Worm (Caenorhabditis elegans): ENCODE data around the gene his-70.

The his-70 gene

DNA sequence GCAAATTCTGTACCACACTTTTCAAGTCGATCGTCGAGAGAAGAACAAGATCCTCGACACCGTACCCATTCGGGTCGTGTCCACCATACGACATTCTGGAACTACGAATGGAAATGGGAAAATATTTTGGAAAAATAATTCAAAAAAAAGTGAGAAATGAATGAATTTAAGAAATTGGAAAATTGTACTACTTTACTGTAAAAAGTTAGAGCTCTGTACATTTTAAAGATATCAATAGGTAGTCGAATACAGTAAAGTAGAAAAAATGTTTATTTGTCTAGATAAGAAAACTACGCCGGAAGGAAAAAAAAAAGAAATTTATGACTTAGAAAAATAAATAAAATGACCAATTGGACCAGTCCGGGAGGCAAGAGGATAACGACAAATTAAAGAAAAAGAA, 23.2 kb downstream of the his-70 start, which contains the start of gene hum-5:
hum-5 (minus strand) TSS at position 101 of the 400 bp plus-strand sequence.
- no peak for TF ChIP-seq fkh-10 (GFP tag; optimal IDR thresholded peaks at IDR 0.05)

DNA sequence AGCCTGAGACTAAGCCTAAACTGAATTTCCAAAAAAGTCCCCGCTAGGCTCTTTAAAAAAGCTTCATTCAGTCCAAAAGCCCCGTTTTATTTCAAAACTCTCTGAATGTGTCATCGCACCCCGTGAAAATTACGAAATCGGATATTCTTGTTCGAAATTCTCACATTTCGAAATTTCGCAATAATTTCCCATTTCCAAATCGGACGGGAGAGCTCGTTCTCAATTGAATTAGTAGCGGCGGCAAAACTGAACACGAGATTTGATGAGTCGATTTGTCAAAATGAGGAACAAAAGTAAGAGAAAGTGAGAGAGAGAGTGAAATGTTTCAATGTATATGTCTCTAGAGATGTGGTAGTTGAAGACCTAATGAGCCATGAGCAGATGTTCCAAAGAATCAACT, 24.9 kb downstream of the his-70 start:
- TF ChIP-seq ztf-11 (tag; optimal IDR thresholded peaks at IDR 0.05) (no peak), nhr-12 (tag; optimal IDR thresholded peaks at IDR 0.05) (no peak), pqm-1 (tag; optimal IDR thresholded peaks at IDR 0.05) (no peak), nhr-23 (tag; optimal IDR thresholded peaks at IDR 0.05) (no peak), sea-2 (GFP tag; optimal IDR thresholded peaks at IDR 0.05) (no peak), egl-5 (tag; optimal IDR thresholded peaks at IDR 0.05) (no peak), lin-39 (tag; optimal IDR thresholded peaks at IDR 0.05) (peak; percentile 39), nhr-25 (tag; optimal IDR thresholded peaks at IDR 0.05) (no peak)

DNA sequence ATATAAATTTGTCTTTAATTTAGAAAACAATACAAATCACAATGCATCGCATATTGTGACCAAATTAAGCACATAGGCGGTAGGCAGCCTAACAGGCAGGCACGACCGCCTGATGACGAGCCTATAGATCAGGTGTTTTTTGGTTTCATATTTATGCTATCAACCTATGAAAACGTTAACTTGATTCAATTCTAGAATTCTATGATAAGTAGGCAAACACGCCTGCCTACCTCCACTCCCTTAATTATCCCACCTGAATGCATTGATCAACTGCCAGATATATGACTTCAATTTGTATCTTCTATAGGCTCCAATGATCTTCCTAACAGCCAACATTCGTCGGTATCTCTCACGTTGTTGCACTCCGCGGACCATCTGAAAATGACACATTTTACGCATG, 29.1 kb downstream of the his-70 start:
- TF ChIP-seq tbx-2 (tag; optimal IDR thresholded peaks at IDR 0.05), result no peak
- TF ChIP-seq nhr-77 (tag; optimal IDR thresholded peaks at IDR 0.05), result no peak

ce11 chrIII:4028061-4028460, 31.9 kb downstream of the his-70 start, which contains the start of gene T02C12.5:
TSS of gene T02C12.5 (minus strand) at chrIII:4028161.
- TF ChIP-seq eor-1 (tag; optimal IDR thresholded peaks at IDR 0.05) (no peak), zag-1 (tag; optimal IDR thresholded peaks at IDR 0.05) (no peak), elt-1 (tag; optimal IDR thresholded peaks at IDR 0.05) (no peak), ceh-82 (tag; optimal IDR thresholded peaks at IDR 0.05) (no peak), R02D3.7 (tag; optimal IDR thresholded peaks at IDR 0.05) (no peak), egl-27 (tag; optimal IDR thresholded peaks at IDR 0.05) (no peak), skn-1 (tag; optimal IDR thresholded peaks at IDR 0.05) (no peak), nhr-11 (tag; optimal IDR thresholded peaks at IDR 0.05) (no peak), ama-1 (optimal IDR thresholded peaks at IDR 0.05) (no peak), nhr-67 (tag; optimal IDR thresholded peaks at IDR 0.05) (no peak), aly-2 (tag; optimal IDR thresholded peaks at IDR 0.05) (no peak), unc-62 (GFP tag; optimal IDR thresholded peaks at IDR 0.05) (no peak), sea-2 (GFP tag; optimal IDR thresholded peaks at IDR 0.05) (no peak), nhr-43 (tag; optimal IDR thresholded peaks at IDR 0.05; ENCODE audit: poor library complexity, severe bottlenecking) (no peak), nhr-25 (tag; optimal IDR thresholded peaks at IDR 0.05) (no peak)

ce11 chrIII:4021866-4022265, 38.1 kb downstream of the his-70 start, which contains the start of gene tftc-5:
TSS of gene tftc-5 (plus strand) at chrIII:4022166.
- TF ChIP-seq ama-1 (optimal IDR thresholded peaks at IDR 0.05) (no peak), ceh-9 (tag; optimal IDR thresholded peaks at IDR 0.05) (no peak), unc-39 (tag; optimal IDR thresholded peaks at IDR 0.05) (no peak), nhr-67 (tag; optimal IDR thresholded peaks at IDR 0.05) (no peak), skn-1 (tag; optimal IDR thresholded peaks at IDR 0.05) (no peak), fos-1 (tag; optimal IDR thresholded peaks at IDR 0.05) (no peak), fkh-10 (GFP tag; optimal IDR thresholded peaks at IDR 0.05) (no peak), ZK546.5 (tag; optimal IDR thresholded peaks at IDR 0.05) (no peak), R02D3.7 (tag; optimal IDR thresholded peaks at IDR 0.05) (no peak), elt-3 (tag; optimal IDR thresholded peaks at IDR 0.05) (no peak), hmg-11 (tag; optimal IDR thresholded peaks at IDR 0.05) (no peak), mdl-1 (tag; optimal IDR thresholded peaks at IDR 0.05) (no peak), nfya-1 (tag; optimal IDR thresholded peaks at IDR 0.05; ENCODE audit: insufficient read depth) (no peak), egl-5 (tag; optimal IDR thresholded peaks at IDR 0.05) (no peak), nhr-43 (tag; optimal IDR thresholded peaks at IDR 0.05; ENCODE audit: poor library complexity, severe bottlenecking) (no peak), lsy-12 (tag; optimal IDR thresholded peaks at IDR 0.05) (no peak)

ce11 chrIII:4019801-4020200, 40.1 kb downstream of the his-70 start, which contains the start of gene snpc-3.4:
TSS of gene snpc-3.4 (plus strand) at chrIII:4020037.
- no peak for TF ChIP-seq ceh-16 (tag; optimal IDR thresholded peaks at IDR 0.05)
- TF ChIP-seq nfya-1 (tag; optimal IDR thresholded peaks at IDR 0.05; ENCODE audit: insufficient read depth), result peak; percentile 92
- TF ChIP-seq snpc-4 (tag; optimal IDR thresholded peaks at IDR 0.05), result peak; percentile 53
- peak; percentile 41 for TF ChIP-seq hmg-11 (tag; optimal IDR thresholded peaks at IDR 0.05)
- peak; percentile 68 for TF ChIP-seq nhr-25 (tag; optimal IDR thresholded peaks at IDR 0.05)
- TF ChIP-seq nhr-11 (tag; optimal IDR thresholded peaks at IDR 0.05), result no peak
- TF ChIP-seq nhr-23 (tag; optimal IDR thresholded peaks at IDR 0.05), result peak; percentile 57
- TF ChIP-seq lsy-12 (tag; optimal IDR thresholded peaks at IDR 0.05), result no peak
- peak; percentile 16 for TF ChIP-seq nhr-43 (tag; optimal IDR thresholded peaks at IDR 0.05; ENCODE audit: poor library complexity, severe bottlenecking)
- TF ChIP-seq ama-1 (optimal IDR thresholded peaks at IDR 0.05), result no peak
- peak; percentile 74 for TF ChIP-seq lin-39 (tag; optimal IDR thresholded peaks at IDR 0.05)
- TF ChIP-seq lin-15B (tag; optimal IDR thresholded peaks at IDR 0.05), result peak; percentile 76
- TF ChIP-seq skn-1 (tag; optimal IDR thresholded peaks at IDR 0.05), result peak; percentile 42
- no peak for TF ChIP-seq ztf-4 (tag; optimal IDR thresholded peaks at IDR 0.05)
- TF ChIP-seq pha-4 (tag; optimal IDR thresholded peaks at IDR 0.05), result peak; percentile 89
- no peak for TF ChIP-seq elt-1 (tag; optimal IDR thresholded peaks at IDR 0.05)

Measured in whole organism, L3 larva.